Fruit fly (Drosophila melanogaster) whole organism: ENCODE data around the gene CG13713.

Source experiments
- CG8478 ChIP-seq: fragments of >200 bp; optimal IDR thresholded peaks from 2 replicates; lab custom pipeline; 2018; ENCODE audit warnings: inconsistent platforms
- Dll ChIP-seq: fragments of >200 bp; optimal IDR thresholded peaks from 2 replicates; lab custom pipeline; 2017
- EcR ChIP-seq, 2 experiments: fragments of >200 bp; optimal IDR thresholded peaks; 2 replicates each; lab custom pipeline; 2017; ENCODE audit warnings: missing biosample characterization in 2 of 2, missing genetic modification characterization in 2 of 2, missing genetic modification reagents in 2 of 2
- pan ChIP-seq: fragments of >200 bp; optimal IDR thresholded peaks from 2 replicates; lab custom pipeline; 2017
- psq ChIP-seq: fragments of >200 bp; optimal IDR thresholded peaks from 2 replicates; lab custom pipeline; 2017

DNA sequence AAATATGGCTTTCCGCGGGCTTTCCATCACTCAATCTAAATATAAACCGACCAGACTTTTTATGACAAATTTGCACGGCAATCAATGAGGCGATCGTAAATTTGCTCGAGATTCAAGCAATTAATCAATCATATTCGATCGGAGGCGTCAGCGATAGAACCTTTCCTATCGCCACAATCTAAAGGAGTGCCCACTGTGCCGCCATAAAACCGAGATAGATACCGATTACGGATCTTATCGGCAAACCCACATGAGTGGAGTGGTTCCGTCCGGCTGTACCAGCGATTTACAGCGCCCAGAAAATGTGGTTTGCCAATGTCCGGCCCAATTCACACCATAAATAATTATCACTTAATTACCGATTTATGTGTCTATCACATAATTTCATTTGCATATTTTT is 10.8 kb upstream of the CG13713 start:
- no peak for TF ChIP-seq pan
- TF ChIP-seq psq (lab: Kevin White, UChicago), result no peak
- TF ChIP-seq Dll (lab: Kevin White, UChicago), result no peak
- no peak for TF ChIP-seq CG8478 (lab: Kevin White, UChicago)
- TF ChIP-seq EcR (GFP tag; optimal IDR thresholded peaks at IDR 0.05; lab: Kevin White, UChicago), result no peak
